Fruit fly (Drosophila melanogaster) whole organism, embryonic: ENCODE measurements around the gene alien.
A peak's percentile ranks its signal among the peaks of the same experiment; 100 is the strongest.

Experiments used
- ATbp ChIP-seq: fragments of 200-800 bp; sonication (Bioruptor generic); optimal IDR thresholded peaks from 2 replicates; lab custom pipeline; 2017; ENCODE audit warnings: missing biosample characterization, mild to moderate bottlenecking, missing genetic modification characterization, missing genetic modification reagents
- Asciz ChIP-seq: fragments of 200-800 bp; sonication (Bioruptor generic); optimal IDR thresholded peaks from 2 replicates; lab custom pipeline; 2017; ENCODE audit warnings: missing biosample characterization, mild to moderate bottlenecking, missing genetic modification characterization, missing genetic modification reagents
- Atf-2 ChIP-seq: fragments of 200-800 bp; sonication (Bioruptor generic); optimal IDR thresholded peaks from 2 replicates; lab custom pipeline; 2016; ENCODE audit warnings: missing biosample characterization, missing genetic modification characterization
- CG10147 ChIP-seq: fragments of 200-800 bp; sonication (Bioruptor generic); optimal IDR thresholded peaks from 2 replicates; lab custom pipeline; 2019; ENCODE audit warnings: missing biosample characterization, mild to moderate bottlenecking, missing genetic modification characterization, moderate library complexity
- CG12071 ChIP-seq: fragments of 200-800 bp; sonication (Bioruptor generic); optimal IDR thresholded peaks from 3 replicates; lab custom pipeline; 2018; ENCODE audit warnings: missing biosample characterization, mild to moderate bottlenecking, missing genetic modification characterization
- CG12104 ChIP-seq: fragments of 200-800 bp; sonication (Bioruptor generic); optimal IDR thresholded peaks from 3 replicates; lab custom pipeline; 2016; ENCODE audit warnings: missing biosample characterization, missing genetic modification characterization
- CG12155 ChIP-seq: fragments of 200-800 bp; sonication (Bioruptor generic); optimal IDR thresholded peaks from 3 replicates; lab custom pipeline; 2016; ENCODE audit warnings: missing biosample characterization, missing genetic modification characterization
- CG12744 ChIP-seq: fragments of 200-800 bp; sonication (Bioruptor generic); optimal IDR thresholded peaks from 2 replicates; lab custom pipeline; 2016; ENCODE audit warnings: missing biosample characterization, missing genetic modification characterization
- CG14050 ChIP-seq: fragments of 200-800 bp; sonication (Bioruptor generic); IDR thresholded peaks from 3 replicates; pipeline ENCODE4 v1.3.6; 2022; ENCODE audit warnings: missing biosample characterization, missing genetic modification characterization
- CG17361 ChIP-seq: fragments of 200-800 bp; sonication (Bioruptor generic); IDR thresholded peaks from 3 replicates; pipeline ENCODE4 v1.3.6; 2022; ENCODE audit warnings: missing biosample characterization, missing genetic modification characterization
- CG33557 ChIP-seq: fragments of 200-800 bp; sonication (Bioruptor generic); optimal IDR thresholded peaks from 2 replicates; lab custom pipeline; 2019; ENCODE audit warnings: missing biosample characterization, mild to moderate bottlenecking, missing genetic modification characterization, moderate library complexity
- CG6813 ChIP-seq: fragments of 200-800 bp; sonication (Bioruptor generic); optimal IDR thresholded peaks from 2 replicates; lab custom pipeline; 2017; ENCODE audit warnings: missing biosample characterization, missing genetic modification characterization, mild to moderate bottlenecking, moderate library complexity, missing genetic modification reagents
- CG9876 ChIP-seq: fragments of 200-800 bp; sonication (Bioruptor generic); optimal IDR thresholded peaks from 2 replicates; lab custom pipeline; 2016; ENCODE audit warnings: missing biosample characterization, missing genetic modification characterization
- D19A ChIP-seq: fragments of 200-800 bp; optimal IDR thresholded peaks from 3 replicates; lab custom pipeline; 2019; ENCODE audit warnings: missing biosample characterization, mild to moderate bottlenecking, missing genetic modification characterization, moderate library complexity
- Dll ChIP-seq: fragments of 200-800 bp; sonication (Bioruptor generic); IDR thresholded peaks from 4 replicates; pipeline ENCODE4 v1.3.6; 2022; ENCODE audit warnings: missing biosample characterization, missing genetic modification characterization; ENCODE audit not compliant: partially characterized antibody
- Doc3 ChIP-seq: fragments of 200-800 bp; sonication (Bioruptor generic); IDR thresholded peaks from 3 replicates; pipeline ENCODE4 v1.3.6; 2022; ENCODE audit warnings: missing biosample characterization, missing genetic modification characterization; ENCODE audit not compliant: partially characterized antibody
- Eip74EF ChIP-seq, 2 experiments: fragments of 200-800 bp in 1 of 2; fragments of >200 bp in 1 of 2; sonication (Bioruptor generic) in 1 of 2; optimal IDR thresholded peaks; 2 replicates each; lab custom pipeline; 2017 to 2019; ENCODE audit warnings: missing biosample characterization in 2 of 2, missing genetic modification characterization in 2 of 2, mild to moderate bottlenecking in 1 of 2, moderate library complexity in 1 of 2
- Fer1 ChIP-seq: fragments of 200-800 bp; sonication (Bioruptor generic); optimal IDR thresholded peaks from 2 replicates; lab custom pipeline; 2017; ENCODE audit warnings: missing biosample characterization, mild to moderate bottlenecking, missing genetic modification characterization
- Gsc ChIP-seq: fragments of 200-800 bp; sonication (Bioruptor generic); IDR thresholded peaks from 2 replicates; pipeline ENCODE4 v1.3.6; 2022; ENCODE audit warnings: missing biosample characterization, missing genetic modification characterization
- Hmr ChIP-seq: fragments of 200-800 bp; sonication (Bioruptor generic); optimal IDR thresholded peaks from 3 replicates; lab custom pipeline; 2017; ENCODE audit warnings: mild to moderate bottlenecking, missing biosample characterization, missing genetic modification reagents, missing genetic modification characterization
- Hr3 ChIP-seq: fragments of 200-800 bp; sonication (Bioruptor generic); optimal IDR thresholded peaks from 3 replicates; lab custom pipeline; 2016; ENCODE audit warnings: missing biosample characterization, missing genetic modification characterization
- Hr39 ChIP-seq: fragments of >200 bp; optimal IDR thresholded peaks from 2 replicates; lab custom pipeline; 2017
- Mes4 ChIP-seq: fragments of 200-800 bp; sonication (Bioruptor generic); optimal IDR thresholded peaks from 2 replicates; lab custom pipeline; 2016; ENCODE audit warnings: missing biosample characterization, missing genetic modification characterization
- NfI ChIP-seq: fragments of 200-800 bp; sonication (Bioruptor generic); optimal IDR thresholded peaks from 3 replicates; lab custom pipeline; 2018; ENCODE audit warnings: missing biosample characterization, mild to moderate bottlenecking, missing genetic modification characterization, moderate library complexity
- Vsx1 ChIP-seq: fragments of 200-800 bp; sonication (Bioruptor generic); optimal IDR thresholded peaks from 2 replicates; lab custom pipeline; 2017; ENCODE audit warnings: missing biosample characterization, mild to moderate bottlenecking, missing genetic modification characterization, missing genetic modification reagents
- Xbp1 ChIP-seq: fragments of 200-800 bp; sonication (Bioruptor generic); optimal IDR thresholded peaks from 3 replicates; lab custom pipeline; 2016; ENCODE audit warnings: missing biosample characterization, mild to moderate bottlenecking, missing genetic modification characterization
- abd-A ChIP-seq: fragments of 200-800 bp; sonication (Bioruptor generic); optimal IDR thresholded peaks from 3 replicates; lab custom pipeline; 2019; ENCODE audit warnings: missing biosample characterization, mild to moderate bottlenecking, missing genetic modification characterization, moderate library complexity
- ara ChIP-seq: fragments of 200-800 bp; sonication (Bioruptor generic); IDR thresholded peaks from 2 replicates; pipeline ENCODE4 v1.3.6; 2022; ENCODE audit warnings: missing biosample characterization, missing genetic modification characterization
- az2 ChIP-seq: fragments of 200-800 bp; sonication (Bioruptor generic); optimal IDR thresholded peaks from 3 replicates; lab custom pipeline; 2016; ENCODE audit warnings: missing biosample characterization, missing genetic modification characterization
- bab2 ChIP-seq: fragments of 200-800 bp; sonication (Bioruptor generic); optimal IDR thresholded peaks from 2 replicates; lab custom pipeline; 2016; ENCODE audit warnings: missing biosample characterization, missing genetic modification characterization
- bsh ChIP-seq, 2 experiments: fragments of 200-800 bp; sonication (Bioruptor generic); optimal IDR thresholded peaks; 2 replicates each; lab custom pipeline; 2017 to 2018; ENCODE audit warnings: mild to moderate bottlenecking in 2 of 2, missing biosample characterization in 2 of 2, missing genetic modification characterization in 2 of 2, moderate library complexity in 1 of 2
- chm ChIP-seq: fragments of 200-800 bp; sonication (Bioruptor generic); IDR thresholded peaks from 2 replicates; pipeline ENCODE4 v1.3.6; 2022; ENCODE audit warnings: missing biosample characterization, missing genetic modification characterization
- chn ChIP-seq: fragments of 200-800 bp; sonication (Bioruptor generic); optimal IDR thresholded peaks from 2 replicates; lab custom pipeline; 2016; ENCODE audit warnings: missing biosample characterization, missing genetic modification characterization
- dmrt99B ChIP-seq: fragments of 200-800 bp; sonication (Bioruptor generic); optimal IDR thresholded peaks from 2 replicates; lab custom pipeline; 2018; ENCODE audit warnings: missing biosample characterization, mild to moderate bottlenecking, missing genetic modification characterization, moderate library complexity
- esg ChIP-seq: fragments of 200-800 bp; sonication (Bioruptor generic); conservative IDR thresholded peaks from 2 replicates; pipeline ENCODE4 v1.3.6; 2022; ENCODE audit warnings: missing biosample characterization, missing genetic modification characterization
- eve ChIP-seq, 2 experiments: fragments of >200 bp; optimal IDR thresholded peaks; 2 replicates each; lab custom pipeline; 2017; ENCODE audit warnings: missing biosample characterization in 2 of 2, missing genetic modification characterization in 2 of 2
- fd64A ChIP-seq: fragments of 200-800 bp; sonication (Bioruptor generic); optimal IDR thresholded peaks from 3 replicates; lab custom pipeline; 2018; ENCODE audit warnings: missing biosample characterization, mild to moderate bottlenecking, missing genetic modification characterization
- gro ChIP-seq: fragments of 200-800 bp; sonication (Bioruptor generic); optimal IDR thresholded peaks from 2 replicates; lab custom pipeline; 2016; ENCODE audit warnings: missing biosample characterization, missing genetic modification characterization
- gt ChIP-seq: fragments of 200-800 bp; sonication (Bioruptor generic); IDR thresholded peaks from 2 replicates; pipeline ENCODE4 v1.3.6; 2022; ENCODE audit warnings: missing biosample characterization, missing genetic modification characterization
- ken ChIP-seq: fragments of 200-800 bp; sonication (Bioruptor generic); IDR thresholded peaks from 3 replicates; pipeline ENCODE4 v1.3.6; 2022; ENCODE audit warnings: missing biosample characterization, missing genetic modification characterization
- nau ChIP-seq: fragments of 200-800 bp; sonication (Bioruptor generic); optimal IDR thresholded peaks from 3 replicates; lab custom pipeline; 2017; ENCODE audit warnings: missing biosample characterization, mild to moderate bottlenecking, missing genetic modification characterization, missing genetic modification reagents
- org-1 ChIP-seq: fragments of 200-800 bp; sonication (Bioruptor generic); optimal IDR thresholded peaks from 2 replicates; lab custom pipeline; 2017; ENCODE audit warnings: missing biosample characterization, missing genetic modification characterization
- pnt ChIP-seq: fragments of 200-800 bp; sonication (Bioruptor generic); optimal IDR thresholded peaks from 3 replicates; lab custom pipeline; 2016; ENCODE audit warnings: missing biosample characterization, missing genetic modification characterization
- prd ChIP-seq, 3 experiments: fragments of >200 bp in 2 of 3; fragments of 200-800 bp in 1 of 3; sonication (Bioruptor generic) in 1 of 3; optimal IDR thresholded peaks in 2 of 3; IDR thresholded peaks in 1 of 3; 2 replicates in 2 of 3; 3 replicates in 1 of 3; pipeline versions ENCODE4 v1.3.6 to Lab custom; 2017 to 2022; ENCODE audit warnings: missing biosample characterization in 1 of 3, missing genetic modification characterization in 1 of 3
- repo ChIP-seq: fragments of 200-800 bp; sonication (Bioruptor generic); optimal IDR thresholded peaks from 2 replicates; lab custom pipeline; 2016; ENCODE audit warnings: missing biosample characterization, missing genetic modification characterization
- sima ChIP-seq: fragments of 200-800 bp; sonication (Bioruptor generic); optimal IDR thresholded peaks from 2 replicates; lab custom pipeline; 2016; ENCODE audit warnings: missing biosample characterization, missing genetic modification characterization
- slou ChIP-seq: fragments of 200-800 bp; sonication (Bioruptor generic); optimal IDR thresholded peaks from 3 replicates; lab custom pipeline; 2016; ENCODE audit warnings: missing biosample characterization, missing genetic modification characterization
- slp2 ChIP-seq: fragments of 200-800 bp; sonication (Bioruptor generic); optimal IDR thresholded peaks from 2 replicates; lab custom pipeline; 2016; ENCODE audit warnings: missing biosample characterization, missing genetic modification characterization
- tx ChIP-seq: fragments of 200-800 bp; sonication (Bioruptor generic); optimal IDR thresholded peaks from 2 replicates; lab custom pipeline; 2016; ENCODE audit warnings: missing biosample characterization, missing genetic modification characterization
- wdn ChIP-seq: fragments of 200-800 bp; sonication (Bioruptor generic); IDR thresholded peaks from 2 replicates; pipeline ENCODE4 v1.3.6; 2022; ENCODE audit warnings: missing biosample characterization, missing genetic modification characterization

alien gene

DNA sequence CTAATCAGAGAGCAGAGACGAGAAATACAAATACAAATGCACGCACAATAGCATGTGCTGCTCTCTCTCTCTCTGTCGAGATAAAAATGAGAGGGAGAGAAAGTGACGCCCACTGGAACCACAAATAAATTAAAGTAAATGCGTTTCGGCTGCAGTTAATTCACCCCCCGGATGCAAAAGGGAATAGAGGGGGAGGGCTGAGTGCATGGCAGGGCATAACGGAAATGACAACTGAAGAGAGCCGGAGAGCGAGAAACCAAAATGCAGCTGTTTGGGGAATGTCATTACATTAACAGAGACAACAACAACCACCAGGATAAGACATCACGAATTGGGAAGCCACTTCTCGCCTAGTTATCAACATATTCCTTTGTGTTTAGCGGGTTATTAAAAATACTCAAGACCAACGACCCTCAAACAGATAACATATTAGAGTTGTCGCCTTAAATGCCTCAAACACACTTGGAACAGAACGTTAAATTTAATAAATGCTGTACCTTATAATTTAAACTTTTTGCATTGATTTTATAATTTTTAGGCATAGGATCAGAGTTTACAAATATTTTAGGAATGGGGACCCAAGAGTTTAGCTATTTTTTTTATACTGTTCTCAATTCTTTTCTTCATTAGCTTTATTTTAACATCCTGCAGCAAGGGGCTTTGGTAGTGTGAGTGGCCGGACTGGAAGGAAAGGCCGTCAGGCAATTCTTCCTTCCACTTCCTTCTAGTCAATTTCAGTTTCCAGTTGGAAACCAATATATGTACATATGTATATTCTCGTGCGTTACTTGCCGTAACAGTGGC lies 47.1 kb downstream of the alien start (continued):
- TF ChIP-seq CG10147 (no peak), prd (optimal IDR thresholded peaks at IDR 0.05; lab: Kevin White, UChicago) (no peak), prd (GFP tag; IDR thresholded peaks at IDR 0.05; lab: Robert Waterston, UW) (no peak), Doc3 (GFP tag; lab: Robert Waterston, UW) (no peak), CG12155 (no peak), Gsc (no peak), abd-A (no peak), tx (GFP tag; lab: Kevin White, UChicago) (no peak), Hmr (GFP tag; lab: Kevin White, UChicago) (no peak), gro (GFP tag; lab: Kevin White, UChicago) (no peak), pnt (no peak), org-1 (GFP tag; lab: Kevin White, UChicago) (no peak), esg (GFP tag; lab: Robert Waterston, UW) (no peak), CG12071 (GFP tag; lab: Kevin White, UChicago) (no peak), ara (GFP tag; lab: Robert Waterston, UW) (no peak), CG12104 (GFP tag; lab: Kevin White, UChicago) (no peak), Eip74EF (GFP tag; optimal IDR thresholded peaks at IDR 0.05; lab: Kevin White, UChicago) (no peak), fd64A (GFP tag; lab: Kevin White, UChicago) (peak; percentile 34), slou (no peak), slp2 (no peak), CG14050 (GFP tag; lab: Robert Waterston, UW) (no peak), nau (GFP tag; lab: Kevin White, UChicago) (peak; percentile 41), CG33557 (GFP tag; lab: Kevin White, UChicago) (no peak), CG17361 (no peak), az2 (no peak), bab2 (GFP tag; lab: Kevin White, UChicago) (no peak), Mes4 (GFP tag; lab: Kevin White, UChicago) (no peak), ATbp (GFP tag; lab: Kevin White, UChicago) (no peak), chm (0 out of 2 replicates have a peak, but pooled peaks have one; percentile 40), bsh (GFP tag; optimal IDR thresholded peaks at IDR 0.05; lab: Kevin White, UChicago) (peak in 1 of 2 experiments; percentile 53), CG12744 (GFP tag; lab: Kevin White, UChicago) (no peak), gt (GFP tag; lab: Robert Waterston, UW) (no peak), NfI (no peak), Atf-2 (no peak), Asciz (GFP tag; lab: Kevin White, UChicago) (no peak), ken (GFP tag; lab: Robert Waterston, UW) (no peak), CG9876 (GFP tag; lab: Kevin White, UChicago) (no peak), Dll (GFP tag; lab: Robert Waterston, UW) (no peak), sima (GFP tag; lab: Kevin White, UChicago) (no peak), D19A (tag; lab: Kevin White, UChicago) (peak; percentile 42), Xbp1 (GFP tag; lab: Kevin White, UChicago) (no peak), Hr39 (lab: Kevin White, UChicago) (no peak), Vsx1 (GFP tag; lab: Kevin White, UChicago) (peak; percentile 39), CG6813 (no peak), Fer1 (GFP tag; lab: Kevin White, UChicago) (no peak), wdn (no peak), dmrt99B (tag; lab: Kevin White, UChicago) (no peak), chn (no peak), Hr3 (GFP tag; lab: Kevin White, UChicago) (no peak), repo (GFP tag; lab: Kevin White, UChicago) (no peak), eve (GFP tag; optimal IDR thresholded peaks at IDR 0.05; lab: Kevin White, UChicago) (no peak)
